Fruit fly (Drosophila melanogaster) whole organism, embryonic: Measurements from ENCODE around the gene Ucp4A.

ENCODE experiments used
- CG10274 ChIP-seq: fragments of 200-800 bp; sonication (Bioruptor generic); optimal IDR thresholded peaks from 3 replicates; lab custom pipeline; 2017; ENCODE audit warnings: missing biosample characterization, mild to moderate bottlenecking, missing genetic modification characterization
- CG1233 ChIP-seq: fragments of 200-800 bp; sonication (Bioruptor generic); optimal IDR thresholded peaks from 4 replicates; lab custom pipeline; 2018; ENCODE audit warnings: missing biosample characterization, mild to moderate bottlenecking, missing genetic modification characterization
- CG13424 ChIP-seq: fragments of 200-800 bp; sonication (Bioruptor generic); optimal IDR thresholded peaks from 2 replicates; lab custom pipeline; 2019; ENCODE audit warnings: missing biosample characterization, mild to moderate bottlenecking, missing genetic modification characterization, moderate library complexity
- CG1603 ChIP-seq: fragments of 200-800 bp; sonication (Bioruptor generic); optimal IDR thresholded peaks from 2 replicates; lab custom pipeline; 2019; ENCODE audit warnings: missing biosample characterization, mild to moderate bottlenecking, missing genetic modification characterization, moderate library complexity
- CG17359 ChIP-seq: fragments of 200-800 bp; sonication (Bioruptor generic); optimal IDR thresholded peaks from 3 replicates; lab custom pipeline; 2018; ENCODE audit warnings: missing biosample characterization, mild to moderate bottlenecking, missing genetic modification characterization, moderate library complexity
- CG2202 ChIP-seq: fragments of 200-800 bp; sonication (Bioruptor generic); optimal IDR thresholded peaks from 2 replicates; lab custom pipeline; 2018; ENCODE audit warnings: missing biosample characterization, mild to moderate bottlenecking, missing genetic modification characterization
- CG2875 ChIP-seq: fragments of 200-800 bp; sonication (Bioruptor generic); optimal IDR thresholded peaks from 2 replicates; lab custom pipeline; 2017; ENCODE audit warnings: missing biosample characterization, mild to moderate bottlenecking, missing genetic modification characterization, missing genetic modification reagents
- CG30020 ChIP-seq: fragments of 200-800 bp; optimal IDR thresholded peaks from 2 replicates; lab custom pipeline; 2019; ENCODE audit warnings: missing biosample characterization, mild to moderate bottlenecking, missing genetic modification characterization, moderate library complexity
- CG30403 ChIP-seq: fragments of 200-800 bp; sonication (Bioruptor generic); optimal IDR thresholded peaks from 3 replicates; lab custom pipeline; 2016; ENCODE audit warnings: missing biosample characterization, missing genetic modification characterization
- CG31441 ChIP-seq: fragments of 200-800 bp; sonication (Bioruptor generic); IDR thresholded peaks from 2 replicates; pipeline ENCODE4 v1.3.6; 2022; ENCODE audit warnings: missing biosample characterization, missing genetic modification characterization
- CG42726 ChIP-seq: fragments of 200-800 bp; sonication (Bioruptor generic); IDR thresholded peaks from 2 replicates; pipeline ENCODE4 v1.3.6; 2022; ENCODE audit warnings: missing biosample characterization, missing genetic modification characterization; ENCODE audit not compliant: partially characterized antibody
- CG4617 ChIP-seq: fragments of 200-800 bp; sonication (Bioruptor generic); optimal IDR thresholded peaks from 3 replicates; lab custom pipeline; 2016; ENCODE audit warnings: missing biosample characterization, missing genetic modification characterization, borderline replicate concordance
- CG7556 ChIP-seq: fragments of 200-800 bp; sonication (Bioruptor generic); optimal IDR thresholded peaks from 2 replicates; lab custom pipeline; 2017; ENCODE audit warnings: missing biosample characterization, mild to moderate bottlenecking, missing genetic modification characterization
- CG9215 ChIP-seq: fragments of 200-800 bp; sonication (Bioruptor generic); IDR thresholded peaks from 2 replicates; pipeline ENCODE4 v1.3.6; 2022; ENCODE audit warnings: missing biosample characterization, missing genetic modification characterization
- CG9727 ChIP-seq: fragments of 200-800 bp; sonication (Bioruptor generic); optimal IDR thresholded peaks from 3 replicates; lab custom pipeline; 2017; ENCODE audit warnings: missing biosample characterization, mild to moderate bottlenecking, missing genetic modification characterization
- CG9797 ChIP-seq: fragments of 200-800 bp; sonication (Bioruptor generic); optimal IDR thresholded peaks from 3 replicates; lab custom pipeline; 2018; ENCODE audit warnings: missing biosample characterization, mild to moderate bottlenecking, missing genetic modification characterization
- Dll ChIP-seq: fragments of 200-800 bp; sonication (Bioruptor generic); IDR thresholded peaks from 4 replicates; pipeline ENCODE4 v1.3.6; 2022; ENCODE audit warnings: missing biosample characterization, missing genetic modification characterization; ENCODE audit not compliant: partially characterized antibody
- Doc2 ChIP-seq: fragments of 200-800 bp; sonication (Bioruptor generic); IDR thresholded peaks from 2 replicates; pipeline ENCODE4 v1.3.6; 2022; ENCODE audit warnings: missing biosample characterization, missing genetic modification characterization
- E2f2 ChIP-seq: fragments of 200-800 bp; sonication (Bioruptor generic); IDR thresholded peaks from 2 replicates; pipeline ENCODE4 v1.3.6; 2022; ENCODE audit warnings: missing biosample characterization, missing genetic modification characterization
- Ets97D ChIP-seq: fragments of 200-800 bp; sonication (Bioruptor generic); optimal IDR thresholded peaks from 3 replicates; lab custom pipeline; 2016; ENCODE audit warnings: missing biosample characterization, missing genetic modification characterization
- Fer3 ChIP-seq: fragments of 200-800 bp; sonication (Bioruptor generic); optimal IDR thresholded peaks from 2 replicates; lab custom pipeline; 2018; ENCODE audit warnings: missing biosample characterization, mild to moderate bottlenecking, missing genetic modification characterization, moderate library complexity
- GATAe ChIP-seq: fragments of 200-800 bp; sonication (Bioruptor generic); conservative IDR thresholded peaks from 2 replicates; pipeline ENCODE4 v1.3.6; 2022; ENCODE audit warnings: missing biosample characterization, missing genetic modification characterization
- Hand ChIP-seq: fragments of 200-800 bp; sonication (Bioruptor generic); optimal IDR thresholded peaks from 2 replicates; lab custom pipeline; 2017; ENCODE audit warnings: mild to moderate bottlenecking, missing biosample characterization, missing genetic modification reagents, missing genetic modification characterization
- HmgD ChIP-seq: fragments of 200-800 bp; sonication (Bioruptor generic); optimal IDR thresholded peaks from 3 replicates; lab custom pipeline; 2016; ENCODE audit warnings: missing biosample characterization, missing genetic modification characterization
- Hr39 ChIP-seq: fragments of >200 bp; optimal IDR thresholded peaks from 2 replicates; lab custom pipeline; 2017
- MESR4 ChIP-seq: fragments of 200-800 bp; sonication (Bioruptor generic); optimal IDR thresholded peaks from 2 replicates; lab custom pipeline; 2018; ENCODE audit warnings: missing biosample characterization, mild to moderate bottlenecking, missing genetic modification characterization, moderate library complexity
- Med ChIP-seq: fragments of 200-800 bp; sonication (Bioruptor generic); peaks from one replicate; lab custom pipeline; 2016; ENCODE audit warnings: missing biosample characterization, missing genetic modification characterization, mild to moderate bottlenecking, inconsistent platforms, moderate library complexity
- Myb ChIP-seq: fragments of 200-800 bp; sonication (Bioruptor generic); optimal IDR thresholded peaks from 2 replicates; lab custom pipeline; 2016; ENCODE audit warnings: missing biosample characterization, missing genetic modification characterization
- NC2β ChIP-seq: fragments of 200-800 bp; sonication (Bioruptor generic); optimal IDR thresholded peaks from 2 replicates; lab custom pipeline; 2016; ENCODE audit warnings: missing biosample characterization, missing genetic modification characterization
- Nf-YC ChIP-seq: fragments of 200-800 bp; optimal IDR thresholded peaks from 3 replicates; lab custom pipeline; 2019; ENCODE audit warnings: missing biosample characterization, mild to moderate bottlenecking, missing genetic modification characterization, moderate library complexity
- Oaz ChIP-seq: fragments of 200-800 bp; sonication (Bioruptor generic); IDR thresholded peaks from 2 replicates; pipeline ENCODE4 v1.3.6; 2022; ENCODE audit warnings: missing biosample characterization, missing genetic modification characterization
- Oli ChIP-seq: fragments of 200-800 bp; sonication (Bioruptor generic); optimal IDR thresholded peaks from 2 replicates; lab custom pipeline; 2018; ENCODE audit warnings: missing biosample characterization, mild to moderate bottlenecking, missing genetic modification characterization, moderate library complexity
- Poxn ChIP-seq: fragments of 200-800 bp; sonication (Bioruptor generic); IDR thresholded peaks from 2 replicates; pipeline ENCODE4 v1.3.6; 2022; ENCODE audit warnings: missing biosample characterization, missing genetic modification characterization
- Stat92E ChIP-seq, 3 experiments: fragments of >200 bp in 2 of 3; fragments of 200-800 bp in 1 of 3; sonication (Bioruptor generic) in 1 of 3; optimal IDR thresholded peaks; 2 replicates each; lab custom pipeline; 2017 to 2019; ENCODE audit warnings: missing biosample characterization in 3 of 3, missing genetic modification characterization in 3 of 3, mild to moderate bottlenecking in 1 of 3, moderate library complexity in 1 of 3
- Trl ChIP-seq, 3 experiments: fragments of >200 bp in 2 of 3; fragments of 200-800 bp in 1 of 3; sonication (Bioruptor generic) in 1 of 3; optimal IDR thresholded peaks; 2 replicates in 1 of 3; 3 replicates in 2 of 3; lab custom pipeline; 2016 to 2017; ENCODE audit warnings: missing biosample characterization in 1 of 3, missing genetic modification characterization in 1 of 3
- amos ChIP-seq: fragments of 200-800 bp; sonication (Bioruptor generic); IDR thresholded peaks from 2 replicates; pipeline ENCODE4 v1.3.6; 2022; ENCODE audit warnings: missing biosample characterization, missing genetic modification characterization; ENCODE audit not compliant: partially characterized antibody
- cad ChIP-seq: fragments of >200 bp; optimal IDR thresholded peaks from 2 replicates; lab custom pipeline; 2017; ENCODE audit warnings: missing biosample characterization, missing genetic modification characterization
- chif ChIP-seq, 2 experiments: fragments of 200-800 bp; sonication (Bioruptor generic); optimal IDR thresholded peaks; 3 replicates each; lab custom pipeline; 2016; ENCODE audit warnings: missing biosample characterization in 2 of 2, missing genetic modification characterization in 2 of 2
- chinmo ChIP-seq: fragments of 200-800 bp; sonication (Bioruptor generic); IDR thresholded peaks from 4 replicates; pipeline ENCODE4 v1.3.6; 2022; ENCODE audit warnings: missing biosample characterization, missing genetic modification characterization; ENCODE audit not compliant: partially characterized antibody
- gt ChIP-seq: fragments of 200-800 bp; sonication (Bioruptor generic); IDR thresholded peaks from 2 replicates; pipeline ENCODE4 v1.3.6; 2022; ENCODE audit warnings: missing biosample characterization, missing genetic modification characterization
- hb ChIP-seq: fragments of 200-800 bp; sonication (Bioruptor generic); IDR thresholded peaks from 3 replicates; pipeline ENCODE4 v1.3.6; 2022; ENCODE audit warnings: missing biosample characterization, missing genetic modification characterization; ENCODE audit not compliant: partially characterized antibody
- knrl ChIP-seq: fragments of 200-800 bp; sonication (Bioruptor generic); IDR thresholded peaks from 3 replicates; pipeline ENCODE4 v1.3.6; 2022; ENCODE audit warnings: missing biosample characterization, missing genetic modification characterization; ENCODE audit not compliant: partially characterized antibody
- odd ChIP-seq: fragments of 200-800 bp; sonication (Bioruptor generic); optimal IDR thresholded peaks from 2 replicates; lab custom pipeline; 2017; ENCODE audit warnings: missing biosample characterization, mild to moderate bottlenecking, missing genetic modification characterization
- onecut ChIP-seq: fragments of 200-800 bp; sonication (Bioruptor generic); IDR thresholded peaks from 2 replicates; pipeline ENCODE4 v1.3.6; 2022; ENCODE audit warnings: missing biosample characterization, missing genetic modification characterization
- pan ChIP-seq, 4 experiments: fragments of >200 bp in 3 of 4; fragments of 200-800 bp in 1 of 4; sonication (Bioruptor generic) in 1 of 4; optimal IDR thresholded peaks in 3 of 4; IDR thresholded peaks in 1 of 4; 2 replicates each; pipeline versions ENCODE4 v1.3.6 to Lab custom; 2017 to 2022; ENCODE audit warnings: missing biosample characterization in 2 of 4, missing genetic modification characterization in 2 of 4, mixed read lengths in 1 of 4
- prd ChIP-seq, 3 experiments: fragments of >200 bp in 2 of 3; fragments of 200-800 bp in 1 of 3; sonication (Bioruptor generic) in 1 of 3; optimal IDR thresholded peaks in 2 of 3; IDR thresholded peaks in 1 of 3; 2 replicates in 2 of 3; 3 replicates in 1 of 3; pipeline versions ENCODE4 v1.3.6 to Lab custom; 2017 to 2022; ENCODE audit warnings: missing biosample characterization in 1 of 3, missing genetic modification characterization in 1 of 3
- pum ChIP-seq: fragments of 200-800 bp; sonication (Bioruptor generic); optimal IDR thresholded peaks from 2 replicates; lab custom pipeline; 2016; ENCODE audit warnings: missing biosample characterization, missing genetic modification characterization
- rib ChIP-seq: fragments of 200-800 bp; sonication (Bioruptor generic); IDR thresholded peaks from 2 replicates; pipeline ENCODE4 v1.3.6; 2022; ENCODE audit warnings: missing biosample characterization, missing genetic modification characterization
- zen2 ChIP-seq: fragments of 200-800 bp; sonication (Bioruptor generic); IDR thresholded peaks from 3 replicates; pipeline ENCODE4 v1.3.6; 2022; ENCODE audit warnings: missing biosample characterization, missing genetic modification characterization; ENCODE audit not compliant: partially characterized antibody

Gene Ucp4A

DNA sequence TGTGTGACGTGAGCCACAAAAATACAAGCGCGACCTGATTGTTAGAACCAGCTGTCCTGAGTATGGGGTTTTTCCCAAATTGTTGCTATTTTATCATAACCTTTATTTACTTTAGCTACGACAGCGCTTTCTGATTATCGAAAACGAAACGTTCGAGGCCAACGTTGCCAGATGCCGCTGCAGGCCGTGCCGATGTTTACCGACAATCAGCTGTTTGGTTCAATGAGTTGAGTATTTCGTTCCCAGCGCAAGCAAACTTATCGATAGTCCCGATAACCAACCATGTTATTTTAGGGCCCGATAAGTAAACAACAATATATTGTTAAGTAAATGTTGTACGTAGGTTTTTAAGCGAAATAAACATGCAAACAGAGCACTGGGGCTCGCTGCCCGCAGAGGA is 5.4 kb downstream of the Ucp4A start, which contains the start of the genes CG15814 and Spt7 (continued):
- TF ChIP-seq onecut, result peak; percentile 16; the same call in 1 of the 2 replicates
- TF ChIP-seq CG30403 (GFP tag; lab: Kevin White, UChicago), result no peak
- TF ChIP-seq CG10274 (GFP tag; lab: Kevin White, UChicago), result no peak
- TF ChIP-seq CG9215 (GFP tag; lab: Robert Waterston, UW), result no peak
- peak; percentile 2 for TF ChIP-seq CG1233 (GFP tag; lab: Kevin White, UChicago)
- peak; percentile 80; the same call in 2 of the 3 replicates for TF ChIP-seq zen2 (GFP tag; lab: Robert Waterston, UW)
- peak; percentile 2 for TF ChIP-seq odd (GFP tag; lab: Kevin White, UChicago)
- TF ChIP-seq gt (GFP tag; lab: Robert Waterston, UW), result no peak
- no peak for TF ChIP-seq rib (GFP tag; lab: Robert Waterston, UW)
- no peak for TF ChIP-seq CG7556 (GFP tag; lab: Kevin White, UChicago)
- peak; percentile 33 for TF ChIP-seq Nf-YC
- peak; percentile 40 for TF ChIP-seq NC2β (GFP tag; lab: Kevin White, UChicago)
- no peak for TF ChIP-seq CG31441 (GFP tag; lab: Robert Waterston, UW)
- TF ChIP-seq cad (GFP tag; lab: Kevin White, UChicago), result no peak
- no peak for TF ChIP-seq Poxn
- no peak for TF ChIP-seq Hand (GFP tag; lab: Kevin White, UChicago)
- TF ChIP-seq chif (GFP tag; optimal IDR thresholded peaks at IDR 0.05; lab: Kevin White, UChicago), result peak in 1 of 2 experiments; percentile 35
- no peak for TF ChIP-seq pum (GFP tag; lab: Kevin White, UChicago)
- TF ChIP-seq Trl (optimal IDR thresholded peaks at IDR 0.05; lab: Kevin White, UChicago), result no peak
- peak; percentile 51 for TF ChIP-seq Trl (GFP tag; optimal IDR thresholded peaks at IDR 0.05; lab: Kevin White, UChicago)
- no peak for TF ChIP-seq GATAe
- TF ChIP-seq Oaz (GFP tag; lab: Robert Waterston, UW), result no peak
- peak; percentile 54 for TF ChIP-seq CG9797 (GFP tag; lab: Kevin White, UChicago)
- TF ChIP-seq CG17359 (tag; lab: Kevin White, UChicago), result peak; percentile 26
- TF ChIP-seq CG30020 (tag; lab: Kevin White, UChicago), result peak; percentile 32
- TF ChIP-seq prd (optimal IDR thresholded peaks at IDR 0.05; lab: Kevin White, UChicago), result no peak
- 0 out of 3 replicates have a peak, but pooled peaks have one; percentile 34 for TF ChIP-seq prd (GFP tag; IDR thresholded peaks at IDR 0.05; lab: Robert Waterston, UW)
- no peak for TF ChIP-seq Doc2 (GFP tag; lab: Robert Waterston, UW)
- TF ChIP-seq Hr39, result no peak
- TF ChIP-seq CG2875, result no peak
- no peak for TF ChIP-seq Fer3 (tag; lab: Kevin White, UChicago)

DNA sequence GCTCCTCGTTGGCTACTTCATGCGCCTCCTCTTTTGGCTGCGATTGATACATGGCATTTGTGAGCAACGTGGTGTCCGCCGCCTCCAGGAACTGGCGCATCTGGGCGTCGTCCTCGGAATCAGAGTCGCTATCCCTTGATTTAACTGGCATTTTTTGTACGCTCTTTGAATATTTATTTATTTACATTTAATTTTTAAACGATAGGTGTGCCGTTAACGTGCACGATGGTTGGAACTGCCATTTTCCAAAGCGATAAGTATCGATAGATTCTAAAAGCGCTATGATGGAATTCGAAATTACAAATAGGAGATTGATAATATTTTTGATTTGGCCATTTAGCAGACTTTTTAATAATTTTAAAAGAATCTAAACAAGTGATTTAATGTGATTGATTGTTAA is 7.7 kb downstream of the Ucp4A start, which contains the start of gene CG32554:
CG32554 (minus strand) TSS at position 229 of the 400 bp plus-strand sequence.
- no peak for TF ChIP-seq GATAe
- TF ChIP-seq CG1603, result peak; percentile 24
- TF ChIP-seq CG9727, result no peak
- TF ChIP-seq knrl (GFP tag; lab: Robert Waterston, UW), result peak; percentile 86
- peak; percentile 18 for TF ChIP-seq MESR4
- no peak for TF ChIP-seq HmgD
- peak; percentile 59 for TF ChIP-seq Med
- no peak for TF ChIP-seq pan (optimal IDR thresholded peaks at IDR 0.05; lab: Kevin White, UChicago)
- no peak for TF ChIP-seq pan (GFP tag; optimal IDR thresholded peaks at IDR 0.05 in 1 of 2, IDR thresholded peaks at IDR 0.05 in 1 of 2)
- peak; percentile 85 for TF ChIP-seq E2f2 (GFP tag; lab: Robert Waterston, UW)
- TF ChIP-seq Myb (GFP tag; lab: Kevin White, UChicago), result peak; percentile 61
- peak; percentile 80; the same call in 1 of the 2 replicates for TF ChIP-seq CG42726
- TF ChIP-seq amos, result peak; percentile 91
- TF ChIP-seq hb, result peak; percentile 83
- no peak for TF ChIP-seq Oli (tag; lab: Kevin White, UChicago)
- TF ChIP-seq Stat92E (GFP tag; optimal IDR thresholded peaks at IDR 0.05; lab: Kevin White, UChicago), result no peak
- TF ChIP-seq Dll (GFP tag; lab: Robert Waterston, UW), result peak; percentile 93
- no peak for TF ChIP-seq CG2202 (tag; lab: Kevin White, UChicago)
- TF ChIP-seq chinmo (GFP tag; lab: Robert Waterston, UW), result peak; percentile 83; the same call in 2 of the 4 replicates
- TF ChIP-seq CG4617 (GFP tag; lab: Kevin White, UChicago), result no peak
- TF ChIP-seq CG13424 (tag; lab: Kevin White, UChicago), result no peak
- peak; percentile 23 for TF ChIP-seq Ets97D (GFP tag; lab: Kevin White, UChicago)
